Worm (Caenorhabditis elegans) whole organism, early embryonic: ENCODE measurements around the gene D1054.19.

ENCODE experiments used
- ama-1 ChIP-seq: fragments of 150-350 bp; optimal IDR thresholded peaks from 2 replicates; lab custom pipeline; 2014
- ceh-13 ChIP-seq: fragments of 200-800 bp; sonication (Bioruptor generic); optimal IDR thresholded peaks from 2 replicates; lab custom pipeline; 2018; ENCODE audit warnings: mild to moderate bottlenecking, missing genetic modification characterization, missing compliant biosample characterization
- ets-7 ChIP-seq: sonication (generic microtip); optimal IDR thresholded peaks from 2 replicates; lab custom pipeline; 2016; ENCODE audit warnings: missing genotype, missing genetic modification characterization, missing compliant biosample characterization
- hmbx-1 ChIP-seq: sonication (generic microtip); optimal IDR thresholded peaks from 2 replicates; lab custom pipeline; 2016; ENCODE audit warnings: mild to moderate bottlenecking, missing genetic modification characterization, missing compliant biosample characterization
- pes-1 ChIP-seq: fragments of 200-800 bp; sonication (Bioruptor generic); IDR thresholded peaks from 2 replicates; pipeline ENCODE4 v1.3.6; 2022; ENCODE audit warnings: missing genetic modification reagents, missing genetic modification characterization, missing compliant biosample characterization
- scrt-1 ChIP-seq: fragments of 200-800 bp; sonication (Bioruptor generic); IDR thresholded peaks from 2 replicates; pipeline ENCODE4 v1.3.6; 2022; ENCODE audit warnings: missing genetic modification characterization, missing compliant biosample characterization
- tbx-11 ChIP-seq: fragments of 200-800 bp; sonication (Bioruptor generic); IDR thresholded peaks from 2 replicates; pipeline ENCODE4 v1.3.6; 2022; ENCODE audit warnings: missing genetic modification characterization, missing compliant biosample characterization
- tbx-37 ChIP-seq: fragments of 200-800 bp; sonication (Bioruptor generic); conservative IDR thresholded peaks from 2 replicates; pipeline ENCODE4 v1.3.6; 2022; ENCODE audit warnings: missing genetic modification reagents, missing genetic modification characterization, missing compliant biosample characterization
- tra-4 ChIP-seq: sonication (generic microtip); optimal IDR thresholded peaks from 2 replicates; lab custom pipeline; 2017; ENCODE audit warnings: missing genetic modification characterization, missing compliant biosample characterization

DNA sequence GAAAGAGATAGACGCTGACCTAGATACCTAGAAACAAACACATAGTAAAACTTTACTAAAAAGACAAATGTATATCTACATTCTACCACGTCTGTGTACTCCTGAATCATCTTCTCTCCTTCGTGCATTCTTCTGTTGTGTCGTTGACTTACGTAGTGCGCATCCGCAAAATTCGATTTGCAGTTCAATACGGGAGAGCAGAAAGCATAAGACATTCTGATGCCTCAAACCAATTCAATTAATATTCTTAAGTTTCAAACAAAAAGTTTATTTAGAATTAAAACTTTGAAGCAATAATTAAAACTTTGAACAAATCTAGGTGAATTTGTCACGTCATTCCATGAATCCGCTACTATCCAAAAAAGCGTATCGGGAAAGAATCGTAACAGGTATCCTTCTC, 21.2 kb downstream of the D1054.19 start:
- TF ChIP-seq ama-1 (lab: Kevin White, UChicago) (no peak), hmbx-1 (tag; lab: Kevin White, UChicago) (no peak), scrt-1 (GFP tag; lab: Robert Waterston, UW) (no peak), ets-7 (no peak), tbx-37 (GFP tag; lab: Robert Waterston, UW) (no peak), ceh-13 (GFP tag; lab: Kevin White, UChicago) (no peak), tra-4 (no peak), pes-1 (GFP tag; lab: Robert Waterston, UW) (no peak), tbx-11 (GFP tag; lab: Robert Waterston, UW) (no peak)
